Fruit fly (Drosophila melanogaster) Kc167 (cell line): ENCODE data around the gene CG3008.

Experiments used
- Myc ChIP-seq: fragments of >200 bp; optimal IDR thresholded peaks from 2 replicates; lab custom pipeline; 2017; ENCODE audit warnings: missing external identifiers
- Sin3A ChIP-seq: fragments of >200 bp; optimal IDR thresholded peaks from 2 replicates; lab custom pipeline; 2018; ENCODE audit warnings: missing external identifiers
- h ChIP-seq: fragments of >200 bp; optimal IDR thresholded peaks from 3 replicates; lab custom pipeline; 2018; ENCODE audit warnings: missing external identifiers
- insv ChIP-seq: fragments of >200 bp; optimal IDR thresholded peaks from 3 replicates; lab custom pipeline; 2018; ENCODE audit warnings: missing external identifiers
- psq ChIP-seq: fragments of >200 bp; optimal IDR thresholded peaks from 2 replicates; lab custom pipeline; 2017; ENCODE audit warnings: missing external identifiers
- ttk ChIP-seq: sonication (Bioruptor generic); optimal IDR thresholded peaks from 2 replicates; lab custom pipeline; 2017; ENCODE audit warnings: missing external identifiers

CG3008 gene

dm6 chr2L:4883023-4883392, at the start of gene CG3008, which contains the start of gene Cf2:
TSS of gene CG3008 (plus strand) at chr2L:4883298.
TSS of gene Cf2 (minus strand) at chr2L:4883107.
- TF ChIP-seq ttk (lab: Kevin White, UChicago) = no peak
- TF ChIP-seq h = no peak

- TF ChIP-seq Sin3A = no peak
- TF ChIP-seq psq (lab: Kevin White, UChicago) = no peak
- no peak for TF ChIP-seq Myc
- no peak for TF ChIP-seq h
- TF ChIP-seq insv (lab: Kevin White, UChicago) = no peak
- TF ChIP-seq ttk (lab: Kevin White, UChicago) = no peak
Observed at dm6 chr2L:4835091-4835689, 47.9 kb upstream of the CG3008 start, which contains the start of gene Ir25a. TSS of gene Ir25a (minus strand) at chr2L:4835300.

dm6 chr2L:4836193-4836592, 46.9 kb upstream of the CG3008 start:
- TF ChIP-seq insv (lab: Kevin White, UChicago) (no peak), h (no peak), Myc (no peak), Sin3A (no peak), ttk (lab: Kevin White, UChicago) (no peak)

dm6 chr2L:4837772-4838397, 45.2 kb upstream of the CG3008 start, which contains the start of the genes tank and CG12194:
TSS of gene tank (minus strand) at chr2L:4837999.
TSS of gene CG12194 (plus strand) at chr2L:4838347.
- no peak for TF ChIP-seq ttk (lab: Kevin White, UChicago)
- no peak for TF ChIP-seq insv (lab: Kevin White, UChicago)
- no peak for TF ChIP-seq h
- TF ChIP-seq Sin3A = no peak
- no peak for TF ChIP-seq psq (lab: Kevin White, UChicago)
- no peak for TF ChIP-seq Myc

- no peak for TF ChIP-seq ttk (lab: Kevin White, UChicago)
- no peak for TF ChIP-seq psq (lab: Kevin White, UChicago)
- TF ChIP-seq Myc = no peak
- no peak for TF ChIP-seq Sin3A
- TF ChIP-seq h = no peak
- TF ChIP-seq insv (lab: Kevin White, UChicago) = no peak
Observed at dm6 chr2L:4838494-4839320, 44.4 kb upstream of the CG3008 start.

dm6 chr2L:4846629-4847125, 36.4 kb upstream of the CG3008 start:
- no peak for TF ChIP-seq ttk (lab: Kevin White, UChicago)
- TF ChIP-seq Myc = no peak
- no peak for TF ChIP-seq Sin3A
- TF ChIP-seq insv (lab: Kevin White, UChicago) = no peak
- TF ChIP-seq psq (lab: Kevin White, UChicago) = no peak
- no peak for TF ChIP-seq h

- TF ChIP-seq insv (lab: Kevin White, UChicago) (no peak), Sin3A (no peak), h (no peak), Myc (no peak), ttk (lab: Kevin White, UChicago) (no peak), psq (lab: Kevin White, UChicago) (no peak)
Observed at dm6 chr2L:4847191-4847853, 35.8 kb upstream of the CG3008 start, which contains the start of the genes mxt and CG11927. TSS of gene mxt (minus strand) at chr2L:4847295. TSS of gene CG11927 (plus strand) at chr2L:4847766.

- TF ChIP-seq insv (lab: Kevin White, UChicago) (no peak), Myc (no peak), h (no peak), ttk (lab: Kevin White, UChicago) (no peak), psq (lab: Kevin White, UChicago) (no peak), Sin3A (no peak)
Observed at dm6 chr2L:4850356-4850755, 32.7 kb upstream of the CG3008 start, which contains the start of the genes mRpS2 and Mon1. TSS of gene mRpS2 (minus strand) at chr2L:4850419. TSS of gene Mon1 (plus strand) at chr2L:4850641.

- no peak for TF ChIP-seq Sin3A
- no peak for TF ChIP-seq ttk (lab: Kevin White, UChicago)
- no peak for TF ChIP-seq h
- no peak for TF ChIP-seq Myc
- no peak for TF ChIP-seq insv (lab: Kevin White, UChicago)
- no peak for TF ChIP-seq psq (lab: Kevin White, UChicago)
Observed at dm6 chr2L:4852605-4853102, 30.4 kb upstream of the CG3008 start, which contains the start of gene smog. TSS of gene smog (plus strand) at chr2L:4852864.

dm6 chr2L:4854822-4855221, 28.3 kb upstream of the CG3008 start:
- no peak for TF ChIP-seq ttk (lab: Kevin White, UChicago)
- no peak for TF ChIP-seq Myc
- no peak for TF ChIP-seq psq (lab: Kevin White, UChicago)
- no peak for TF ChIP-seq Sin3A
- no peak for TF ChIP-seq insv (lab: Kevin White, UChicago)
- TF ChIP-seq h = no peak

dm6 chr2L:4856118-4856517, 27.0 kb upstream of the CG3008 start:
- TF ChIP-seq Myc (no peak), Sin3A (no peak), insv (lab: Kevin White, UChicago) (no peak), ttk (lab: Kevin White, UChicago) (no peak), psq (lab: Kevin White, UChicago) (no peak), h (no peak)
